Worm (Caenorhabditis elegans) whole organism, young adult: Measurements from ENCODE around the gene Y37A1B.4.
A peak's percentile ranks its signal among the peaks of the same experiment; 100 is the strongest.

Experiments used
- B0019.2 ChIP-seq: fragments of 200-800 bp; sonication (Bioruptor generic); conservative IDR thresholded peaks from 2 replicates; pipeline ENCODE4 v1.3.6; 2022; ENCODE audit warnings: missing genetic modification reagents, missing genetic modification characterization, missing compliant biosample characterization
- B0336.3 ChIP-seq: fragments of 200-800 bp; sonication (Bioruptor generic); IDR thresholded peaks from 2 replicates; pipeline ENCODE4 v1.3.6; 2022; ENCODE audit warnings: missing genetic modification characterization, missing compliant biosample characterization
- C06A6.2 ChIP-seq: fragments of 200-800 bp; sonication (Bioruptor generic); conservative IDR thresholded peaks from 2 replicates; pipeline ENCODE4 v1.3.6; 2022; ENCODE audit warnings: missing genetic modification characterization, missing compliant biosample characterization
- D2030.7 ChIP-seq: fragments of 200-800 bp; sonication (Bioruptor generic); IDR thresholded peaks from 2 replicates; pipeline ENCODE4 v1.3.6; 2022; ENCODE audit warnings: missing genetic modification reagents, missing genetic modification characterization, missing compliant biosample characterization
- F10E7.11 ChIP-seq: sonication (generic microtip); optimal IDR thresholded peaks from 2 replicates; lab custom pipeline; 2017; ENCODE audit warnings: mild to moderate bottlenecking, missing genetic modification characterization, moderate library complexity, missing compliant biosample characterization
- F33H1.4 ChIP-seq: fragments of 200-800 bp; sonication (Bioruptor generic); IDR thresholded peaks from 2 replicates; pipeline ENCODE4 v1.3.6; 2022; ENCODE audit warnings: missing genetic modification reagents, missing genetic modification characterization, missing compliant biosample characterization
- F37B4.10 ChIP-seq: fragments of 200-800 bp; sonication (Bioruptor generic); IDR thresholded peaks from 2 replicates; pipeline ENCODE4 v1.3.6; 2022; ENCODE audit warnings: missing genetic modification characterization, missing compliant biosample characterization
- F49E8.2 ChIP-seq: sonication (generic microtip); optimal IDR thresholded peaks from 3 replicates; lab custom pipeline; 2017; ENCODE audit warnings: missing genetic modification characterization, mild to moderate bottlenecking, missing compliant biosample characterization, antibody characterized with exemption, moderate library complexity; ENCODE audit not compliant: insufficient read depth
- akir-1 ChIP-seq: fragments of 200-800 bp; sonication (Bioruptor generic); optimal IDR thresholded peaks from 2 replicates; lab custom pipeline; 2018; ENCODE audit warnings: mild to moderate bottlenecking, missing genetic modification characterization, moderate library complexity, missing compliant biosample characterization
- ama-1 ChIP-seq, 3 experiments: fragments of 150-350 bp in 1 of 3; sonication (generic microtip) in 2 of 3; optimal IDR thresholded peaks; 2 replicates each; lab custom pipeline; 2014 to 2018; ENCODE audit warnings: missing biosample characterization in 2 of 3, missing genetic modification characterization in 2 of 3, missing genetic modification reagents in 2 of 3
- attf-6 ChIP-seq: fragments of 200-800 bp; sonication (Bioruptor generic); IDR thresholded peaks from 2 replicates; pipeline ENCODE4 v1.3.6; 2022; ENCODE audit warnings: missing genetic modification reagents, missing genetic modification characterization, missing compliant biosample characterization
- cebp-1 ChIP-seq, 2 experiments: fragments of 200-800 bp in 1 of 2; sonication (Bioruptor generic) in 1 of 2; sonication (generic microtip) in 1 of 2; IDR thresholded peaks in 1 of 2; optimal IDR thresholded peaks in 1 of 2; 2 replicates each; pipeline versions ENCODE4 v1.3.6 to Lab custom; 2017 to 2022; ENCODE audit warnings: missing compliant biosample characterization in 2 of 2, missing genetic modification characterization in 2 of 2, mild to moderate bottlenecking in 1 of 2, missing genetic modification reagents in 1 of 2, moderate library complexity in 1 of 2
- ceh-100 ChIP-seq: fragments of 200-800 bp; sonication (Bioruptor generic); IDR thresholded peaks from 2 replicates; pipeline ENCODE4 v1.3.6; 2022; ENCODE audit warnings: missing genetic modification reagents, missing genetic modification characterization, missing compliant biosample characterization
- ceh-58 ChIP-seq: fragments of 200-800 bp; sonication (Bioruptor generic); IDR thresholded peaks from 2 replicates; pipeline ENCODE4 v1.3.6; 2022; ENCODE audit warnings: missing genetic modification characterization, missing compliant biosample characterization
- chd-7 ChIP-seq: sonication (generic microtip); optimal IDR thresholded peaks from 2 replicates; lab custom pipeline; 2016; ENCODE audit warnings: mild to moderate bottlenecking, missing genetic modification characterization, moderate library complexity, missing compliant biosample characterization
- die-1 ChIP-seq: sonication (generic microtip); optimal IDR thresholded peaks from 2 replicates; lab custom pipeline; 2016; ENCODE audit warnings: missing genotype, mild to moderate bottlenecking, missing genetic modification characterization, missing compliant biosample characterization
- dpl-1 ChIP-seq: fragments of 150-350 bp; optimal IDR thresholded peaks from 2 replicates; lab custom pipeline; 2014; ENCODE audit warnings: missing biosample characterization, missing genetic modification reagents, missing genetic modification characterization
- efl-1 ChIP-seq: fragments of 150-350 bp; optimal IDR thresholded peaks from 2 replicates; lab custom pipeline; 2014; ENCODE audit warnings: missing biosample characterization, missing genetic modification reagents, missing genetic modification characterization
- gei-17 ChIP-seq: fragments of 200-800 bp; sonication (Bioruptor generic); optimal IDR thresholded peaks from 2 replicates; lab custom pipeline; 2018; ENCODE audit warnings: mild to moderate bottlenecking, missing genetic modification characterization, missing compliant biosample characterization
- hrde-1 ChIP-seq: sonication (generic microtip); optimal IDR thresholded peaks from 2 replicates; lab custom pipeline; 2016; ENCODE audit warnings: missing genetic modification characterization, mild to moderate bottlenecking, missing compliant biosample characterization, moderate library complexity, missing genotype, missing genetic modification reagents, borderline replicate concordance
- lag-1 ChIP-seq: fragments of 200-800 bp; sonication (Bioruptor generic); IDR thresholded peaks from 2 replicates; pipeline ENCODE4 v1.3.6; 2022; ENCODE audit warnings: missing genetic modification reagents, missing genetic modification characterization, missing compliant biosample characterization
- let-526 ChIP-seq: fragments of 200-800 bp; sonication (Bioruptor generic); IDR thresholded peaks from 2 replicates; pipeline ENCODE4 v1.3.6; 2022; ENCODE audit warnings: missing genetic modification reagents, missing genetic modification characterization, missing compliant biosample characterization
- let-607 ChIP-seq, 2 experiments: fragments of 200-800 bp in 1 of 2; sonication (Bioruptor generic) in 1 of 2; sonication (generic microtip) in 1 of 2; optimal IDR thresholded peaks; 2 replicates each; lab custom pipeline; 2016 to 2018; ENCODE audit warnings: mild to moderate bottlenecking in 2 of 2, missing compliant biosample characterization in 2 of 2, missing genetic modification characterization in 2 of 2, moderate library complexity in 2 of 2, missing genotype in 1 of 2
- lin-40 ChIP-seq: sonication (generic microtip); optimal IDR thresholded peaks from 2 replicates; lab custom pipeline; 2016; ENCODE audit warnings: missing genetic modification characterization, mild to moderate bottlenecking, missing compliant biosample characterization, missing genotype, missing genetic modification reagents
- lin-54 ChIP-seq: fragments of 200-800 bp; sonication (Bioruptor generic); optimal IDR thresholded peaks from 2 replicates; lab custom pipeline; 2018; ENCODE audit warnings: mild to moderate bottlenecking, missing genetic modification characterization, missing compliant biosample characterization
- lir-1 ChIP-seq: fragments of 200-800 bp; sonication (Bioruptor generic); conservative IDR thresholded peaks from 2 replicates; pipeline ENCODE4 v1.3.6; 2022; ENCODE audit warnings: missing genetic modification reagents, missing genetic modification characterization, missing compliant biosample characterization
- madf-6 ChIP-seq: fragments of 200-800 bp; sonication (Bioruptor generic); IDR thresholded peaks from 2 replicates; pipeline ENCODE4 v1.3.6; 2022; ENCODE audit warnings: missing genetic modification reagents, missing genetic modification characterization, missing compliant biosample characterization
- madf-8 ChIP-seq: fragments of 200-800 bp; sonication (Bioruptor generic); conservative IDR thresholded peaks from 2 replicates; pipeline ENCODE4 v1.3.6; 2022; ENCODE audit warnings: missing genetic modification reagents, missing genetic modification characterization, missing compliant biosample characterization
- mes-4 ChIP-seq: sonication (generic microtip); optimal IDR thresholded peaks from 2 replicates; lab custom pipeline; 2016; ENCODE audit warnings: missing genotype, missing genetic modification characterization, missing compliant biosample characterization
- mxl-1 ChIP-seq: sonication (generic microtip); optimal IDR thresholded peaks from 2 replicates; lab custom pipeline; 2016; ENCODE audit warnings: missing genetic modification characterization, missing compliant biosample characterization
- nfyb-1 ChIP-seq: fragments of 200-800 bp; sonication (Bioruptor generic); IDR thresholded peaks from 2 replicates; pipeline ENCODE4 v1.3.6; 2022; ENCODE audit warnings: missing genetic modification reagents, missing genetic modification characterization, missing compliant biosample characterization
- nhr-27 ChIP-seq: fragments of 200-800 bp; sonication (Bioruptor generic); optimal IDR thresholded peaks from 2 replicates; lab custom pipeline; 2018; ENCODE audit warnings: mild to moderate bottlenecking, missing genetic modification characterization, moderate library complexity, missing compliant biosample characterization
- nhr-80 ChIP-seq: sonication (generic microtip); optimal IDR thresholded peaks from 2 replicates; lab custom pipeline; 2016; ENCODE audit warnings: missing genetic modification characterization, missing compliant biosample characterization
- pbrm-1 ChIP-seq: fragments of 200-800 bp; sonication (Bioruptor generic); IDR thresholded peaks from 2 replicates; pipeline ENCODE4 v1.3.6; 2022; ENCODE audit warnings: missing genetic modification reagents, missing genetic modification characterization, missing compliant biosample characterization
- repo-1 ChIP-seq: sonication (generic microtip); optimal IDR thresholded peaks from 2 replicates; lab custom pipeline; 2017; ENCODE audit warnings: mild to moderate bottlenecking, missing genetic modification characterization, missing compliant biosample characterization
- sea-2 ChIP-seq: fragments of 200-800 bp; sonication (Bioruptor generic); IDR thresholded peaks from 2 replicates; pipeline ENCODE4 v1.3.6; 2022; ENCODE audit warnings: missing genetic modification characterization, missing compliant biosample characterization
- snpc-1.1 ChIP-seq: sonication (generic microtip); optimal IDR thresholded peaks from 2 replicates; lab custom pipeline; 2017; ENCODE audit warnings: missing genetic modification characterization, mild to moderate bottlenecking, missing compliant biosample characterization, antibody characterized with exemption, moderate library complexity, missing genotype, missing genetic modification reagents; ENCODE audit not compliant: insufficient read depth
- snpc-3.4 ChIP-seq: sonication (generic microtip); optimal IDR thresholded peaks from 2 replicates; lab custom pipeline; 2017; ENCODE audit warnings: missing genetic modification characterization, mild to moderate bottlenecking, missing compliant biosample characterization, antibody characterized with exemption, moderate library complexity, missing genotype, missing genetic modification reagents
- snpc-4 ChIP-seq, 5 experiments: fragments of 150-350 bp in 1 of 5; sonication (generic microtip) in 4 of 5; optimal IDR thresholded peaks; 2 replicates each; lab custom pipeline; 2014 to 2018; ENCODE audit warnings: missing genetic modification characterization in 5 of 5, missing biosample characterization in 3 of 5, antibody characterized with exemption in 2 of 5, mild to moderate bottlenecking in 2 of 5, missing compliant biosample characterization in 2 of 5, missing genotype in 2 of 5, moderate library complexity in 2 of 5, missing genetic modification reagents in 1 of 5
- sptf-2 ChIP-seq: fragments of 200-800 bp; sonication (Bioruptor generic); optimal IDR thresholded peaks from 2 replicates; lab custom pipeline; 2018; ENCODE audit warnings: mild to moderate bottlenecking, missing genetic modification characterization, missing compliant biosample characterization
- ztf-25 ChIP-seq: fragments of 200-800 bp; sonication (Bioruptor generic); IDR thresholded peaks from 2 replicates; pipeline ENCODE4 v1.3.6; 2022; ENCODE audit warnings: missing genetic modification reagents, missing genetic modification characterization, missing compliant biosample characterization
- ztf-26 ChIP-seq: sonication (generic microtip); optimal IDR thresholded peaks from 2 replicates; lab custom pipeline; 2017; ENCODE audit warnings: missing genetic modification characterization, missing compliant biosample characterization
- ztf-28 ChIP-seq: fragments of 200-800 bp; sonication (Bioruptor generic); IDR thresholded peaks from 2 replicates; pipeline ENCODE4 v1.3.6; 2022; ENCODE audit warnings: missing genetic modification reagents, missing genetic modification characterization, missing compliant biosample characterization
- ztf-3 ChIP-seq: fragments of 200-800 bp; sonication (Bioruptor generic); optimal IDR thresholded peaks from 2 replicates; lab custom pipeline; 2018; ENCODE audit warnings: mild to moderate bottlenecking, missing genetic modification characterization, missing compliant biosample characterization

The Y37A1B.4 gene

ce11 chrIV:14086395-14086794, 25.9 kb upstream of the Y37A1B.4 start:
- TF ChIP-seq ama-1 (optimal IDR thresholded peaks at IDR 0.05; lab: Kevin White, UChicago) (no peak), ama-1 (GFP tag; optimal IDR thresholded peaks at IDR 0.05; lab: Kevin White, UChicago) (no peak), mxl-1 (no peak), nhr-80 (tag; lab: Kevin White, UChicago) (no peak), nfyb-1 (GFP tag; lab: Robert Waterston, UW) (no peak), dpl-1 (GFP tag; lab: Kevin White, UChicago) (no peak), let-607 (tag; optimal IDR thresholded peaks at IDR 0.05; lab: Kevin White, UChicago) (no peak), gei-17 (GFP tag; lab: Kevin White, UChicago) (no peak), F37B4.10 (GFP tag; lab: Robert Waterston, UW) (no peak), C06A6.2 (no peak)
- TF ChIP-seq, all 124 proteins: peak for 0

DNA sequence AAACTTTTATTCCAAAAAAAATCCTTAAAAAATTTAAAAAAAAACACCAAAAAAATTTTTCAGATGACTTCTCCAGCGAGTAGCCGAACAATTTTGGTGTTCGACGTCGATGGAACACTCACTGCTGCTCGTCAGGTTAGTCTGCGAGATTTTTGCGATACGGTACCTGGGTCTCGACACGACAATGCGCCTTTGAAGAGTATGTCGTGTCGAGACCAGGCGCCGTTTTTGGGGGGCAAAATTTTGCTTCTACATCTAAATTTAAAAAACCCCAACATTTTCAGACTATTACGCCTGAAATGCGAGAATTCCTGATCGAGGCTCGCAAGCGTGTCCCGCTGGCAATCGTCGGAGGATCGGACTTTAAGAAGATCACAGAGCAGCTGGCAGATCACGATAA, 23.0 kb upstream of the Y37A1B.4 start, which contains the start of gene F52B11.2:
Gene F52B11.2 (plus strand): TSS at position 64 of the 400 bp plus-strand sequence.
- TF ChIP-seq die-1 (tag; lab: Kevin White, UChicago) (no peak), ztf-28 (GFP tag; lab: Robert Waterston, UW) (0 out of 2 replicates have a peak, but pooled peaks have one; percentile 42), F33H1.4 (GFP tag; lab: Robert Waterston, UW) (peak; percentile 22; the same call in 1 of the 2 replicates), madf-6 (GFP tag; lab: Robert Waterston, UW) (0 out of 2 replicates have a peak, but pooled peaks have one; percentile 10), B0336.3 (GFP tag; lab: Robert Waterston, UW) (0 out of 2 replicates have a peak, but pooled peaks have one; percentile 31), snpc-4 (GFP tag; optimal IDR thresholded peaks at IDR 0.05; lab: Kevin White, UChicago) (no peak), snpc-4 (tag; optimal IDR thresholded peaks at IDR 0.05; lab: Kevin White, UChicago) (peak in 2 of 4 experiments; percentile 7 to 63), ztf-26 (tag; lab: Kevin White, UChicago) (no peak), sea-2 (GFP tag; lab: Robert Waterston, UW) (no peak), B0019.2 (GFP tag; lab: Robert Waterston, UW) (no peak), dpl-1 (GFP tag; lab: Kevin White, UChicago) (no peak), snpc-3.4 (tag; lab: Kevin White, UChicago) (no peak), ceh-100 (GFP tag; lab: Robert Waterston, UW) (peak; percentile 19), nfyb-1 (GFP tag; lab: Robert Waterston, UW) (peak; percentile 52; the same call in 1 of the 2 replicates), mes-4 (no peak), snpc-1.1 (tag; lab: Kevin White, UChicago) (no peak), pbrm-1 (GFP tag; lab: Robert Waterston, UW) (0 out of 2 replicates have a peak, but pooled peaks have one; percentile 16), efl-1 (no peak), lir-1 (no peak), lin-54 (GFP tag; lab: Kevin White, UChicago) (peak; percentile 14), F49E8.2 (tag; lab: Kevin White, UChicago) (peak; percentile 46), let-526 (GFP tag; lab: Robert Waterston, UW) (0 out of 2 replicates have a peak, but pooled peaks have one; percentile 26), attf-6 (GFP tag; lab: Robert Waterston, UW) (0 out of 2 replicates have a peak, but pooled peaks have one; percentile 67), C06A6.2 (no peak), sptf-2 (no peak), D2030.7 (peak; percentile 33; the same call in 1 of the 2 replicates), hrde-1 (tag; lab: Kevin White, UChicago) (peak; percentile 34), ztf-25 (GFP tag; lab: Robert Waterston, UW) (0 out of 2 replicates have a peak, but pooled peaks have one; percentile 72), nhr-27 (tag; lab: Kevin White, UChicago) (peak; percentile 32), madf-8 (GFP tag; lab: Robert Waterston, UW) (no peak), repo-1 (tag; lab: Kevin White, UChicago) (peak; percentile 36), ceh-58 (GFP tag; lab: Robert Waterston, UW) (0 out of 2 replicates have a peak, but pooled peaks have one; percentile 37), lin-40 (tag; lab: Kevin White, UChicago) (no peak), cebp-1 (GFP tag; IDR thresholded peaks at IDR 0.05; lab: Robert Waterston, UW) (no peak), cebp-1 (tag; optimal IDR thresholded peaks at IDR 0.05; lab: Kevin White, UChicago) (peak; percentile 17), F10E7.11 (no peak), ztf-3 (GFP tag; lab: Kevin White, UChicago) (no peak), lag-1 (GFP tag; lab: Robert Waterston, UW) (no peak), akir-1 (no peak), chd-7 (peak; percentile 8)
